Fruit fly (Drosophila melanogaster) whole organism, embryonic: Measurements from ENCODE around the gene CG46427.

Source experiments
- Aef1 ChIP-seq: fragments of 200-800 bp; sonication (Bioruptor generic); IDR thresholded peaks from 3 replicates; pipeline ENCODE4 v1.3.6; 2022; ENCODE audit warnings: missing biosample characterization, missing genetic modification characterization
- BEAF-32 ChIP-seq: fragments of 200-800 bp; sonication (Bioruptor generic); optimal IDR thresholded peaks from 3 replicates; lab custom pipeline; 2017; ENCODE audit warnings: missing biosample characterization, missing genetic modification characterization, mild to moderate bottlenecking, moderate library complexity, missing genetic modification reagents
- CG11085 ChIP-seq: fragments of 200-800 bp; sonication (Bioruptor generic); IDR thresholded peaks from 2 replicates; pipeline ENCODE4 v1.3.6; 2022; ENCODE audit warnings: missing biosample characterization, missing genetic modification characterization
- CG11696 ChIP-seq: fragments of 200-800 bp; sonication (Bioruptor generic); IDR thresholded peaks from 2 replicates; pipeline ENCODE4 v1.3.6; 2022; ENCODE audit warnings: missing biosample characterization, missing genetic modification characterization
- CG12769 ChIP-seq: fragments of 200-800 bp; sonication (Bioruptor generic); optimal IDR thresholded peaks from 2 replicates; lab custom pipeline; 2019; ENCODE audit warnings: missing biosample characterization, mild to moderate bottlenecking, missing genetic modification characterization, moderate library complexity
- CG14050 ChIP-seq: fragments of 200-800 bp; sonication (Bioruptor generic); IDR thresholded peaks from 3 replicates; pipeline ENCODE4 v1.3.6; 2022; ENCODE audit warnings: missing biosample characterization, missing genetic modification characterization
- CG15514 ChIP-seq: fragments of 200-800 bp; sonication (Bioruptor generic); optimal IDR thresholded peaks from 3 replicates; lab custom pipeline; 2017; ENCODE audit warnings: missing biosample characterization, missing genetic modification characterization, mild to moderate bottlenecking, moderate library complexity, missing genetic modification reagents
- CG17361 ChIP-seq: fragments of 200-800 bp; sonication (Bioruptor generic); IDR thresholded peaks from 3 replicates; pipeline ENCODE4 v1.3.6; 2022; ENCODE audit warnings: missing biosample characterization, missing genetic modification characterization
- CG18764 ChIP-seq: fragments of 200-800 bp; sonication (Bioruptor generic); optimal IDR thresholded peaks from 3 replicates; lab custom pipeline; 2016; ENCODE audit warnings: missing biosample characterization, missing genetic modification characterization
- CG2120 ChIP-seq: fragments of 200-800 bp; sonication (Bioruptor generic); optimal IDR thresholded peaks from 3 replicates; lab custom pipeline; 2016; ENCODE audit warnings: missing biosample characterization, missing genetic modification characterization
- CG30431 ChIP-seq: fragments of 200-800 bp; sonication (Bioruptor generic); optimal IDR thresholded peaks from 2 replicates; lab custom pipeline; 2017; ENCODE audit warnings: missing biosample characterization, missing genetic modification characterization
- CG32772 ChIP-seq: fragments of 200-800 bp; sonication (Bioruptor generic); IDR thresholded peaks from 2 replicates; pipeline ENCODE4 v1.3.6; 2022; ENCODE audit warnings: missing biosample characterization, missing genetic modification characterization
- CG42726 ChIP-seq: fragments of 200-800 bp; sonication (Bioruptor generic); IDR thresholded peaks from 2 replicates; pipeline ENCODE4 v1.3.6; 2022; ENCODE audit warnings: missing biosample characterization, missing genetic modification characterization; ENCODE audit not compliant: partially characterized antibody
- CG6654 ChIP-seq: fragments of 200-800 bp; sonication (Bioruptor generic); optimal IDR thresholded peaks from 2 replicates; lab custom pipeline; 2017; ENCODE audit warnings: missing biosample characterization, mild to moderate bottlenecking, missing genetic modification characterization
- CG7372 ChIP-seq: fragments of 200-800 bp; sonication (Bioruptor generic); IDR thresholded peaks from 2 replicates; pipeline ENCODE4 v1.3.6; 2022; ENCODE audit warnings: missing biosample characterization, missing genetic modification characterization
- CG7556 ChIP-seq: fragments of 200-800 bp; sonication (Bioruptor generic); optimal IDR thresholded peaks from 2 replicates; lab custom pipeline; 2017; ENCODE audit warnings: missing biosample characterization, mild to moderate bottlenecking, missing genetic modification characterization
- CG7928 ChIP-seq: fragments of 200-800 bp; sonication (Bioruptor generic); optimal IDR thresholded peaks from 2 replicates; lab custom pipeline; 2017; ENCODE audit warnings: missing biosample characterization, mild to moderate bottlenecking, missing genetic modification characterization
- CG8089 ChIP-seq: fragments of 200-800 bp; sonication (Bioruptor generic); optimal IDR thresholded peaks from 3 replicates; lab custom pipeline; 2016; ENCODE audit warnings: missing biosample characterization, missing genetic modification characterization
- CG9609 ChIP-seq: fragments of 200-800 bp; sonication (Bioruptor generic); optimal IDR thresholded peaks from 3 replicates; lab custom pipeline; 2016; ENCODE audit warnings: missing biosample characterization, missing genetic modification characterization
- Ets97D ChIP-seq: fragments of 200-800 bp; sonication (Bioruptor generic); optimal IDR thresholded peaks from 3 replicates; lab custom pipeline; 2016; ENCODE audit warnings: missing biosample characterization, missing genetic modification characterization
- Hey ChIP-seq: fragments of 200-800 bp; sonication (Bioruptor generic); optimal IDR thresholded peaks from 3 replicates; lab custom pipeline; 2018; ENCODE audit warnings: missing biosample characterization, mild to moderate bottlenecking, missing genetic modification characterization
- HmgZ ChIP-seq: fragments of 200-800 bp; sonication (Bioruptor generic); optimal IDR thresholded peaks from 2 replicates; lab custom pipeline; 2018; ENCODE audit warnings: missing biosample characterization, mild to moderate bottlenecking, missing genetic modification characterization
- Hmx ChIP-seq: fragments of 200-800 bp; sonication (Bioruptor generic); optimal IDR thresholded peaks from 2 replicates; lab custom pipeline; 2016; ENCODE audit warnings: missing biosample characterization, missing genetic modification characterization
- Hr51 ChIP-seq, 2 experiments: fragments of 200-800 bp; sonication (Bioruptor generic); optimal IDR thresholded peaks; 2 replicates in 1 of 2; 3 replicates in 1 of 2; lab custom pipeline; 2016 to 2018; ENCODE audit warnings: missing biosample characterization in 2 of 2, missing genetic modification characterization in 2 of 2, mild to moderate bottlenecking in 1 of 2, moderate library complexity in 1 of 2
- Lpt ChIP-seq: fragments of >200 bp; optimal IDR thresholded peaks from 2 replicates; lab custom pipeline; 2018; ENCODE audit warnings: missing biosample characterization, missing genetic modification characterization
- MBD-R2 ChIP-seq: fragments of 200-800 bp; sonication (Bioruptor generic); IDR thresholded peaks from 2 replicates; pipeline ENCODE4 v1.3.6; 2022; ENCODE audit warnings: missing biosample characterization, missing genetic modification characterization
- Myb ChIP-seq: fragments of 200-800 bp; sonication (Bioruptor generic); optimal IDR thresholded peaks from 2 replicates; lab custom pipeline; 2016; ENCODE audit warnings: missing biosample characterization, missing genetic modification characterization
- Oaz ChIP-seq: fragments of 200-800 bp; sonication (Bioruptor generic); IDR thresholded peaks from 2 replicates; pipeline ENCODE4 v1.3.6; 2022; ENCODE audit warnings: missing biosample characterization, missing genetic modification characterization
- Sox102F ChIP-seq: fragments of 200-800 bp; sonication (Bioruptor generic); optimal IDR thresholded peaks from 2 replicates; lab custom pipeline; 2018; ENCODE audit warnings: missing biosample characterization, mild to moderate bottlenecking, missing genetic modification characterization, moderate library complexity
- ac ChIP-seq: fragments of 200-800 bp; sonication (Bioruptor generic); optimal IDR thresholded peaks from 3 replicates; lab custom pipeline; 2017; ENCODE audit warnings: missing biosample characterization, mild to moderate bottlenecking, missing genetic modification characterization
- ap ChIP-seq: fragments of 200-800 bp; sonication (Bioruptor generic); IDR thresholded peaks from 2 replicates; pipeline ENCODE4 v1.3.6; 2022; ENCODE audit warnings: missing biosample characterization, missing genetic modification characterization
- bigmax ChIP-seq: fragments of 200-800 bp; sonication (Bioruptor generic); optimal IDR thresholded peaks from 2 replicates; lab custom pipeline; 2018; ENCODE audit warnings: missing biosample characterization, mild to moderate bottlenecking, missing genetic modification characterization
- cad ChIP-seq: fragments of >200 bp; optimal IDR thresholded peaks from 2 replicates; lab custom pipeline; 2017; ENCODE audit warnings: missing biosample characterization, missing genetic modification characterization
- ci ChIP-seq: fragments of 200-800 bp; sonication (Bioruptor generic); IDR thresholded peaks from 3 replicates; pipeline ENCODE4 v1.3.6; 2022; ENCODE audit warnings: missing biosample characterization, missing genetic modification characterization
- esg ChIP-seq: fragments of 200-800 bp; sonication (Bioruptor generic); conservative IDR thresholded peaks from 2 replicates; pipeline ENCODE4 v1.3.6; 2022; ENCODE audit warnings: missing biosample characterization, missing genetic modification characterization
- gcm ChIP-seq: fragments of 200-800 bp; sonication (Bioruptor generic); optimal IDR thresholded peaks from 2 replicates; lab custom pipeline; 2019; ENCODE audit warnings: missing biosample characterization, mild to moderate bottlenecking, missing genetic modification characterization, moderate library complexity
- grn ChIP-seq: fragments of 200-800 bp; sonication (Bioruptor generic); optimal IDR thresholded peaks from 3 replicates; lab custom pipeline; 2017; ENCODE audit warnings: missing biosample characterization, missing genetic modification characterization
- hb ChIP-seq: fragments of 200-800 bp; sonication (Bioruptor generic); IDR thresholded peaks from 3 replicates; pipeline ENCODE4 v1.3.6; 2022; ENCODE audit warnings: missing biosample characterization, missing genetic modification characterization; ENCODE audit not compliant: partially characterized antibody
- ind ChIP-seq: fragments of 200-800 bp; sonication (Bioruptor generic); optimal IDR thresholded peaks from 3 replicates; lab custom pipeline; 2016; ENCODE audit warnings: missing biosample characterization, missing genetic modification characterization
- insv ChIP-seq, 2 experiments: fragments of 200-800 bp; sonication (Bioruptor generic); optimal IDR thresholded peaks; 3 replicates each; lab custom pipeline; 2016 to 2018; ENCODE audit warnings: missing biosample characterization in 2 of 2, missing genetic modification characterization in 2 of 2
- otp ChIP-seq: fragments of 200-800 bp; sonication (Bioruptor generic); IDR thresholded peaks from 3 replicates; pipeline ENCODE4, ENCODE4 v1.3.6; 2022; ENCODE audit warnings: missing biosample characterization, missing genetic modification characterization
- pho ChIP-seq: fragments of 200-800 bp; sonication (Bioruptor generic); optimal IDR thresholded peaks from 2 replicates; lab custom pipeline; 2016; ENCODE audit warnings: missing biosample characterization, missing genetic modification characterization
- pzg ChIP-seq: fragments of 200-800 bp; sonication (Bioruptor generic); optimal IDR thresholded peaks from 3 replicates; lab custom pipeline; 2018; ENCODE audit warnings: missing biosample characterization, mild to moderate bottlenecking, missing genetic modification characterization, moderate library complexity
- ro ChIP-seq: fragments of 200-800 bp; sonication (Bioruptor generic); IDR thresholded peaks from 2 replicates; pipeline ENCODE4 v1.3.6; 2022; ENCODE audit warnings: missing biosample characterization, missing genetic modification characterization
- sima ChIP-seq: fragments of 200-800 bp; sonication (Bioruptor generic); optimal IDR thresholded peaks from 2 replicates; lab custom pipeline; 2016; ENCODE audit warnings: missing biosample characterization, missing genetic modification characterization
- sob ChIP-seq: fragments of 200-800 bp; sonication (Bioruptor generic); IDR thresholded peaks from 2 replicates; pipeline ENCODE4 v1.3.6; 2022; ENCODE audit warnings: missing biosample characterization, missing genetic modification characterization
- sqz ChIP-seq: fragments of 200-800 bp; sonication (Bioruptor generic); optimal IDR thresholded peaks from 3 replicates; lab custom pipeline; 2018; ENCODE audit warnings: missing biosample characterization, mild to moderate bottlenecking, missing genetic modification characterization
- ssp ChIP-seq: fragments of 200-800 bp; sonication (Bioruptor generic); IDR thresholded peaks from 2 replicates; pipeline ENCODE4 v1.3.6; 2022; ENCODE audit warnings: missing biosample characterization, missing genetic modification characterization
- trh ChIP-seq: fragments of 200-800 bp; sonication (Bioruptor generic); optimal IDR thresholded peaks from 2 replicates; lab custom pipeline; 2016; ENCODE audit warnings: missing biosample characterization, missing genetic modification characterization
- zen2 ChIP-seq: fragments of 200-800 bp; sonication (Bioruptor generic); IDR thresholded peaks from 3 replicates; pipeline ENCODE4 v1.3.6; 2022; ENCODE audit warnings: missing biosample characterization, missing genetic modification characterization; ENCODE audit not compliant: partially characterized antibody
- zfh2 ChIP-seq: fragments of 200-800 bp; sonication (Bioruptor generic); optimal IDR thresholded peaks from 2 replicates; lab custom pipeline; 2016; ENCODE audit warnings: missing biosample characterization, missing genetic modification characterization

Gene CG46427

dm6 chr3R:12413274-12413958 is 25.5 kb downstream of the CG46427 start, which contains the start of the genes Dip-C and pps (continued):
- TF ChIP-seq trh (GFP tag; lab: Kevin White, UChicago) = no peak
- TF ChIP-seq MBD-R2 (GFP tag; lab: Robert Waterston, UW) = peak; percentile 84
- no peak for TF ChIP-seq ind (GFP tag; lab: Kevin White, UChicago)
- TF ChIP-seq otp = no peak
- no peak for TF ChIP-seq CG12769 (tag; lab: Kevin White, UChicago)
- TF ChIP-seq CG8089 (GFP tag; lab: Kevin White, UChicago) = no peak
- TF ChIP-seq ssp (GFP tag; lab: Robert Waterston, UW) = no peak
- no peak for TF ChIP-seq Hey (tag; lab: Kevin White, UChicago)
- peak; percentile 69 for TF ChIP-seq pzg (GFP tag; lab: Kevin White, UChicago)
- peak; percentile 99 for TF ChIP-seq CG15514 (GFP tag; lab: Kevin White, UChicago)
- peak in 1 of 2 experiments; percentile 22 for TF ChIP-seq insv (GFP tag; optimal IDR thresholded peaks at IDR 0.05; lab: Kevin White, UChicago)
- no peak for TF ChIP-seq grn
- TF ChIP-seq ap = no peak
- TF ChIP-seq CG11696 (GFP tag; lab: Robert Waterston, UW) = no peak
- TF ChIP-seq hb = peak; percentile 40; the same call in 1 of the 3 replicates
- TF ChIP-seq Myb (GFP tag; lab: Kevin White, UChicago) = no peak
- no peak for TF ChIP-seq CG7372
- TF ChIP-seq ac (GFP tag; lab: Kevin White, UChicago) = no peak
- TF ChIP-seq pho (GFP tag; lab: Kevin White, UChicago) = no peak
- no peak for TF ChIP-seq sqz (GFP tag; lab: Kevin White, UChicago)
- TF ChIP-seq Ets97D (GFP tag; lab: Kevin White, UChicago) = no peak
- TF ChIP-seq sima = no peak
- peak; percentile 52; the same call in 1 of the 2 replicates for TF ChIP-seq CG42726 (GFP tag; lab: Robert Waterston, UW)
- TF ChIP-seq gcm (GFP tag; lab: Kevin White, UChicago) = peak; percentile 60
- no peak for TF ChIP-seq Hr51 (GFP tag; optimal IDR thresholded peaks at IDR 0.05; lab: Kevin White, UChicago)
- TF ChIP-seq CG18764 = no peak
- no peak for TF ChIP-seq Hmx (GFP tag; lab: Kevin White, UChicago)
- TF ChIP-seq cad = no peak
- TF ChIP-seq zen2 (GFP tag; lab: Robert Waterston, UW) = peak; percentile 55; the same call in 2 of the 3 replicates
- TF ChIP-seq CG30431 (GFP tag; lab: Kevin White, UChicago) = no peak
- no peak for TF ChIP-seq CG11085 (GFP tag; lab: Robert Waterston, UW)
- no peak for TF ChIP-seq Aef1 (GFP tag; lab: Robert Waterston, UW)
- no peak for TF ChIP-seq CG14050 (GFP tag; lab: Robert Waterston, UW)
- no peak for TF ChIP-seq CG6654 (GFP tag; lab: Kevin White, UChicago)
- TF ChIP-seq CG9609 (GFP tag; lab: Kevin White, UChicago) = no peak
- no peak for TF ChIP-seq CG7556
- no peak for TF ChIP-seq esg
- peak; percentile 82 for TF ChIP-seq BEAF-32
- TF ChIP-seq CG7928 (GFP tag; lab: Kevin White, UChicago) = no peak
- no peak for TF ChIP-seq sob (GFP tag; lab: Robert Waterston, UW)
- peak; percentile 12 for TF ChIP-seq HmgZ (tag; lab: Kevin White, UChicago)
- TF ChIP-seq Oaz (GFP tag; lab: Robert Waterston, UW) = no peak
- no peak for TF ChIP-seq CG17361
- no peak for TF ChIP-seq bigmax
- TF ChIP-seq CG2120 (GFP tag; lab: Kevin White, UChicago) = no peak
- no peak for TF ChIP-seq Sox102F (GFP tag; lab: Kevin White, UChicago)
- no peak for TF ChIP-seq CG32772 (GFP tag; lab: Robert Waterston, UW)
- no peak for TF ChIP-seq zfh2
- no peak for TF ChIP-seq ro (GFP tag; lab: Robert Waterston, UW)
- TF ChIP-seq Lpt = no peak
- no peak for TF ChIP-seq ci (GFP tag; lab: Robert Waterston, UW)
